Worm (Caenorhabditis elegans): Measurements from ENCODE around the gene E04F6.8.

- TF ChIP-seq madf-5 (GFP tag; IDR thresholded peaks at IDR 0.05) = no peak
- no peak for TF ChIP-seq aly-2 (tag; optimal IDR thresholded peaks at IDR 0.05)
- no peak for TF ChIP-seq ZK546.5 (tag; optimal IDR thresholded peaks at IDR 0.05)
- no peak for TF ChIP-seq nhr-6 (tag; optimal IDR thresholded peaks at IDR 0.05)
- no peak for TF ChIP-seq lin-13 (GFP tag; optimal IDR thresholded peaks at IDR 0.05)
- TF ChIP-seq pqm-1 (tag; optimal IDR thresholded peaks at IDR 0.05) = no peak
- no peak for TF ChIP-seq nhr-76 (tag; optimal IDR thresholded peaks at IDR 0.05)
- TF ChIP-seq T20F7.1 (GFP tag; optimal IDR thresholded peaks at IDR 0.05) = no peak
- no peak for TF ChIP-seq R02D3.7 (tag; optimal IDR thresholded peaks at IDR 0.05)
- no peak for TF ChIP-seq dpl-1 (GFP tag; optimal IDR thresholded peaks at IDR 0.05)
Measured at ce11 chrII:7228646-7229200, 17.5 kb upstream of the E04F6.8 start, which contains the start of gene F32A5.4.

Measured in whole organism, L4 larva.